Worm (Caenorhabditis elegans): ENCODE results near the gene Y41D4B.4.

Gene Y41D4B.4

ce11 chrIV:1706996-1707395 is 47.1 kb downstream of the Y41D4B.4 start, which contains the start of gene K08D12.4:
Gene K08D12.4, plus strand, starts transcription at chrIV:1707296.
- no peak for TF ChIP-seq ceh-39 (tag; optimal IDR thresholded peaks at IDR 0.05)
- no peak for TF ChIP-seq cnd-1 (tag; optimal IDR thresholded peaks at IDR 0.05)
- no peak for TF ChIP-seq sptf-1 (tag; optimal IDR thresholded peaks at IDR 0.05)
- no peak for TF ChIP-seq blmp-1 (tag; optimal IDR thresholded peaks at IDR 0.05)
- TF ChIP-seq ceh-43 (GFP tag; optimal IDR thresholded peaks at IDR 0.05), result no peak
- no peak for TF ChIP-seq unc-120 (tag; optimal IDR thresholded peaks at IDR 0.05; ENCODE audit: poor library complexity, severe bottlenecking)
- no peak for TF ChIP-seq nhr-12 (tag; optimal IDR thresholded peaks at IDR 0.05)
- TF ChIP-seq unc-62 (GFP tag; optimal IDR thresholded peaks at IDR 0.05), result no peak
- TF ChIP-seq sem-2 (GFP tag; optimal IDR thresholded peaks at IDR 0.05), result no peak
- TF ChIP-seq nhr-237 (tag; optimal IDR thresholded peaks at IDR 0.05), result no peak
- no peak for TF ChIP-seq tbx-8 (GFP tag; optimal IDR thresholded peaks at IDR 0.05)
- no peak for TF ChIP-seq elt-1 (tag; optimal IDR thresholded peaks at IDR 0.05; ENCODE audit: borderline replicate concordance, insufficient read depth)
- TF ChIP-seq hlh-1 (tag; optimal IDR thresholded peaks at IDR 0.05), result no peak
- no peak for TF ChIP-seq mab-5 (tag; optimal IDR thresholded peaks at IDR 0.05)

ce11 chrIV:1707960-1708359 is 48.0 kb downstream of the Y41D4B.4 start:
- TF ChIP-seq tbx-8 (GFP tag; optimal IDR thresholded peaks at IDR 0.05) (no peak), mab-5 (tag; optimal IDR thresholded peaks at IDR 0.05) (no peak), lin-13 (tag; optimal IDR thresholded peaks at IDR 0.05) (no peak), unc-120 (tag; optimal IDR thresholded peaks at IDR 0.05; ENCODE audit: poor library complexity, severe bottlenecking) (no peak), mls-2 (tag; optimal IDR thresholded peaks at IDR 0.05) (no peak), hlh-1 (tag; optimal IDR thresholded peaks at IDR 0.05) (no peak), lin-32 (GFP tag; optimal IDR thresholded peaks at IDR 0.05) (no peak), nhr-237 (tag; optimal IDR thresholded peaks at IDR 0.05) (no peak), M03D4.4 (tag; optimal IDR thresholded peaks at IDR 0.05) (no peak), flh-1 (GFP tag; optimal IDR thresholded peaks at IDR 0.05) (no peak), ceh-43 (GFP tag; optimal IDR thresholded peaks at IDR 0.05) (no peak), unc-62 (GFP tag; optimal IDR thresholded peaks at IDR 0.05) (no peak), sptf-1 (tag; optimal IDR thresholded peaks at IDR 0.05) (no peak)

- TF ChIP-seq lin-32 (GFP tag; optimal IDR thresholded peaks at IDR 0.05), result no peak
These were observed 48.5 kb downstream of the Y41D4B.4 start for ce11 chrIV:1708426-1708826.

ce11 chrIV:1709002-1709401 is 49.1 kb downstream of the Y41D4B.4 start:
- TF ChIP-seq unc-62 (GFP tag; optimal IDR thresholded peaks at IDR 0.05) (no peak), ceh-83 (GFP tag; optimal IDR thresholded peaks at IDR 0.05) (no peak), drap-1 (GFP tag; optimal IDR thresholded peaks at IDR 0.05) (no peak), sptf-1 (tag; optimal IDR thresholded peaks at IDR 0.05) (no peak), nhr-237 (tag; optimal IDR thresholded peaks at IDR 0.05) (no peak), nhr-2 (tag; optimal IDR thresholded peaks at IDR 0.05) (no peak), elt-3 (tag; optimal IDR thresholded peaks at IDR 0.05) (no peak), cnd-1 (tag; optimal IDR thresholded peaks at IDR 0.05) (no peak), lsy-2 (tag; optimal IDR thresholded peaks at IDR 0.05) (no peak)

ce11 chrIV:1709695-1710315 is 49.9 kb downstream of the Y41D4B.4 start, which contains the start of the genes pbs-1 and K08D12.3:
Gene pbs-1, minus strand, starts transcription at chrIV:1709745.
Gene K08D12.3, plus strand, starts transcription at chrIV:1710265.
- TF ChIP-seq lsy-2 (tag; optimal IDR thresholded peaks at IDR 0.05), result peak; percentile 72
- no peak for TF ChIP-seq mab-5 (tag; optimal IDR thresholded peaks at IDR 0.05)
- TF ChIP-seq cnd-1 (tag; optimal IDR thresholded peaks at IDR 0.05), result no peak
- peak; percentile 49 for TF ChIP-seq ceh-39 (tag; optimal IDR thresholded peaks at IDR 0.05)
- TF ChIP-seq nhr-76 (tag; optimal IDR thresholded peaks at IDR 0.05), result no peak
- TF ChIP-seq flh-1 (GFP tag; optimal IDR thresholded peaks at IDR 0.05), result no peak
- no peak for TF ChIP-seq unc-39 (tag; optimal IDR thresholded peaks at IDR 0.05)
- TF ChIP-seq ceh-83 (GFP tag; optimal IDR thresholded peaks at IDR 0.05), result no peak
- TF ChIP-seq unc-62 (GFP tag; optimal IDR thresholded peaks at IDR 0.05), result no peak
- no peak for TF ChIP-seq lin-32 (GFP tag; optimal IDR thresholded peaks at IDR 0.05)
- TF ChIP-seq nhr-237 (tag; optimal IDR thresholded peaks at IDR 0.05), result peak; percentile 30
- TF ChIP-seq ham-2 (GFP tag; optimal IDR thresholded peaks at IDR 0.05), result no peak
- TF ChIP-seq snpc-4 (tag; optimal IDR thresholded peaks at IDR 0.05), result no peak
- peak; percentile 64 for TF ChIP-seq pha-4 (tag; optimal IDR thresholded peaks at IDR 0.05)
- peak; percentile 22 for TF ChIP-seq ces-1 (GFP tag; optimal IDR thresholded peaks at IDR 0.05)
- peak; percentile 55 for TF ChIP-seq mep-1 (tag; optimal IDR thresholded peaks at IDR 0.05)
- TF ChIP-seq lin-13 (tag; optimal IDR thresholded peaks at IDR 0.05), result peak; percentile 88
- TF ChIP-seq blmp-1 (tag; optimal IDR thresholded peaks at IDR 0.05), result no peak
